Worm (Caenorhabditis elegans) whole organism, L4 larva: ENCODE results near the gene Y37H2A.13.

ENCODE experiments used
- F49E8.2 ChIP-seq: sonication (generic microtip); optimal IDR thresholded peaks from 2 replicates; lab custom pipeline; 2016; ENCODE audit warnings: missing compliant biosample characterization, mild to moderate bottlenecking, missing genetic modification characterization, borderline replicate concordance
- R02D3.7 ChIP-seq: fragments of 150-350 bp; sonication (generic microtip); optimal IDR thresholded peaks from 3 replicates; lab custom pipeline; 2014; ENCODE audit warnings: missing biosample characterization, missing genetic modification characterization
- T20F7.1 ChIP-seq: fragments of 200-800 bp; sonication (Bioruptor generic); optimal IDR thresholded peaks from 2 replicates; lab custom pipeline; 2018; ENCODE audit warnings: mild to moderate bottlenecking, missing genetic modification characterization, missing compliant biosample characterization
- Y75B8A.6 ChIP-seq: fragments of 200-800 bp; sonication (Bioruptor generic); IDR thresholded peaks from 2 replicates; pipeline ENCODE4 v1.3.6; 2022; ENCODE audit warnings: missing genetic modification reagents, missing genetic modification characterization, missing compliant biosample characterization
- aha-1 ChIP-seq: fragments of 150-350 bp; peaks from one replicate; lab custom pipeline; 2014; ENCODE audit warnings: missing biosample characterization, missing genetic modification characterization
- ceh-32 ChIP-seq: sonication (generic microtip); optimal IDR thresholded peaks from 2 replicates; lab custom pipeline; 2016; ENCODE audit warnings: mild to moderate bottlenecking, missing genetic modification characterization, missing compliant biosample characterization; ENCODE audit not compliant: poor library complexity
- ces-1 ChIP-seq: fragments of 150-350 bp; sonication (generic microtip); optimal IDR thresholded peaks from 4 replicates; lab custom pipeline; 2014; ENCODE audit warnings: missing biosample characterization, missing genetic modification reagents, missing genetic modification characterization
- dpl-1 ChIP-seq: fragments of 150-350 bp; optimal IDR thresholded peaks from 2 replicates; lab custom pipeline; 2014; ENCODE audit warnings: missing biosample characterization, missing genetic modification reagents, missing genetic modification characterization
- lin-38 ChIP-seq: fragments of 200-800 bp; sonication (Bioruptor generic); IDR thresholded peaks from 2 replicates; pipeline ENCODE4 v1.3.6; 2022; ENCODE audit warnings: missing genetic modification reagents, missing genetic modification characterization, missing compliant biosample characterization
- lin-39 ChIP-seq: fragments of 150-350 bp; optimal IDR thresholded peaks from 2 replicates; lab custom pipeline; 2014; ENCODE audit warnings: missing biosample characterization, missing genetic modification reagents, missing genetic modification characterization
- lir-3 ChIP-seq: sonication (generic microtip); optimal IDR thresholded peaks from 2 replicates; lab custom pipeline; 2016; ENCODE audit warnings: mild to moderate bottlenecking, missing genetic modification characterization, missing compliant biosample characterization
- lsy-2 ChIP-seq, 2 experiments: fragments of 150-350 bp in 1 of 2; sonication (generic microtip) in 1 of 2; optimal IDR thresholded peaks; 2 replicates each; lab custom pipeline; 2014 to 2017; ENCODE audit warnings: missing biosample characterization in 2 of 2, missing genetic modification characterization in 2 of 2
- madf-5 ChIP-seq, 2 experiments: fragments of 200-800 bp; sonication (Bioruptor generic); IDR thresholded peaks; 2 replicates each; pipeline ENCODE4 v1.3.6; 2022; ENCODE audit warnings: missing compliant biosample characterization in 2 of 2, missing genetic modification characterization in 2 of 2
- madf-9 ChIP-seq: fragments of 200-800 bp; sonication (Bioruptor generic); conservative IDR thresholded peaks from 2 replicates; pipeline ENCODE4 v1.3.6; 2022; ENCODE audit warnings: missing genetic modification reagents, missing genetic modification characterization, missing compliant biosample characterization
- mes-2 ChIP-seq: sonication (generic microtip); optimal IDR thresholded peaks from 2 replicates; lab custom pipeline; 2016; ENCODE audit warnings: missing genotype, mild to moderate bottlenecking, missing genetic modification characterization, missing compliant biosample characterization; ENCODE audit not compliant: poor library complexity, severe bottlenecking
- nhr-48 ChIP-seq: sonication (generic microtip); optimal IDR thresholded peaks from 2 replicates; lab custom pipeline; 2016; ENCODE audit warnings: mild to moderate bottlenecking, missing genetic modification characterization, missing compliant biosample characterization
- nhr-77 ChIP-seq: fragments of 150-350 bp; optimal IDR thresholded peaks from 2 replicates; lab custom pipeline; 2014; ENCODE audit warnings: missing biosample characterization, missing genetic modification characterization
- pha-4 ChIP-seq, 2 experiments: fragments of 150-350 bp in 1 of 2; fragments of 200-800 bp in 1 of 2; sonication (Bioruptor generic) in 1 of 2; IDR thresholded peaks in 1 of 2; optimal IDR thresholded peaks in 1 of 2; 2 replicates each; pipeline versions ENCODE4 v1.3.6 to Lab custom; 2014 to 2022; ENCODE audit warnings: missing genetic modification characterization in 2 of 2, missing genetic modification reagents in 2 of 2, missing biosample characterization in 1 of 2, missing compliant biosample characterization in 1 of 2
- pqm-1 ChIP-seq: sonication (generic microtip); optimal IDR thresholded peaks from 2 replicates; lab custom pipeline; 2017; ENCODE audit warnings: missing biosample characterization, missing genetic modification characterization
- sdz-12 ChIP-seq: fragments of 200-800 bp; sonication (Bioruptor generic); optimal IDR thresholded peaks from 2 replicates; lab custom pipeline; 2018; ENCODE audit warnings: mild to moderate bottlenecking, missing genetic modification characterization, missing compliant biosample characterization
- snpc-1.2 ChIP-seq: fragments of 200-800 bp; sonication (Bioruptor generic); IDR thresholded peaks from 2 replicates; pipeline ENCODE4 v1.3.6; 2022; ENCODE audit warnings: missing genetic modification reagents, missing genetic modification characterization, missing compliant biosample characterization
- spr-1 ChIP-seq: sonication (generic microtip); optimal IDR thresholded peaks from 2 replicates; lab custom pipeline; 2016; ENCODE audit warnings: mild to moderate bottlenecking, missing genetic modification characterization, missing compliant biosample characterization
- spr-3 ChIP-seq: fragments of 200-800 bp; sonication (Bioruptor generic); optimal IDR thresholded peaks from 2 replicates; lab custom pipeline; 2018; ENCODE audit warnings: mild to moderate bottlenecking, missing genetic modification characterization, missing compliant biosample characterization
- unc-62 ChIP-seq, 3 experiments: fragments of 150-350 bp in 1 of 3; sonication (generic microtip); optimal IDR thresholded peaks in 2 of 3; peaks in 1 of 3; 1 replicate in 1 of 3; 2 replicates in 2 of 3; lab custom pipeline; 2014 to 2017; ENCODE audit warnings: missing biosample characterization in 3 of 3, missing genetic modification characterization in 3 of 3, missing genetic modification reagents in 3 of 3, missing genotype in 1 of 3
- zag-1 ChIP-seq: fragments of 150-350 bp; optimal IDR thresholded peaks from 2 replicates; lab custom pipeline; 2014; ENCODE audit warnings: missing biosample characterization, missing genetic modification characterization
- zip-11 ChIP-seq: fragments of 200-800 bp; sonication (Bioruptor generic); IDR thresholded peaks from 2 replicates; pipeline ENCODE4 v1.3.6; 2022; ENCODE audit warnings: missing genetic modification characterization, missing compliant biosample characterization
- zip-2 ChIP-seq: fragments of 150-350 bp; optimal IDR thresholded peaks from 2 replicates; lab custom pipeline; 2014; ENCODE audit warnings: missing biosample characterization, missing genetic modification characterization
- ztf-11 ChIP-seq: fragments of 150-350 bp; optimal IDR thresholded peaks from 2 replicates; lab custom pipeline; 2014; ENCODE audit warnings: missing biosample characterization, missing genetic modification characterization

Y37H2A.13 gene

DNA sequence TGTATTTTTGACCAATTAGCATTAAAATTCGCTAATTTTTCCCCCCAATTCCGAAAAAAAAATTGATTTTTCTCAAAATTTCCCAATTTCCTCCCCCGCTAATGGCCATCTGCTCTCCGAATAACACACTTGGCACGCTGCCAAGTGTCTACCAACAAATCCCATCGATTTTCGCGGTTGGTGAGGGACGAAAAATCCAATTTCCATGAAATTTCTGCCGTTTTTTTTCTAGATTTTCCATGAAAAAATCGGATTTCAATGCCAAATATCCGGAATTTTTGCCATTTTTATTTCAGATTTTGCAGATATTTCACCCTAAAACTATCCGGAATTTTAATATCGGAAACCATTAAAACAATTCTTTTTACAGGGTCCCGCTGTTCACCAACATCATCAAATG, 33.2 kb upstream of the Y37H2A.13 start:
- TF ChIP-seq nhr-48 (tag; lab: Kevin White, UChicago), result no peak
- peak in 1 of 2 experiments; percentile 97 for TF ChIP-seq unc-62 (GFP tag; optimal IDR thresholded peaks at IDR 0.05 in 1 of 2; lab: Kevin White, UChicago)
- TF ChIP-seq unc-62 (tag; optimal IDR thresholded peaks at IDR 0.05; lab: Kevin White, UChicago), result no peak

DNA sequence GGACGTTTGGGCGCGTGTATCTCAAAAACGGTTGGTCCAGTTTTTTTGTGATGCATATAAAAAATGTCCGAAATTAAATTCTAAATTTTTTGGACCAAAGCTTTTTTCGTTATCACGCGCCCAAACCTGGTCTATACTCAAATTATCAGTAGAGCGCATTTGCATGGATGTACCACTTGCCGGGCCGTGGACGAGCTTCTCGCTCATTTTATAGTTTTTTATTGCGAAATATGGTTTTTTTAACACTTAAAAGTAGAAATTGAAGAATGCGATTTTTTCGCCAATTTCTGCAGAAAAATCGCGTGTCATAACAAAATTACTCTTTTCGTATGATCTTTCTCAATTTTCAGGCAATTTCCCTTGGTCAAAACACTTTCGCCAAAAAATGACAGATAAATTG, 27.6 kb upstream of the Y37H2A.13 start:
- TF ChIP-seq aha-1 (tag; lab: Kevin White, UChicago), result peak; percentile 34
- peak; percentile 45 for TF ChIP-seq mes-2 (tag; lab: Kevin White, UChicago)
- TF ChIP-seq lin-38 (GFP tag; lab: Robert Waterston, UW), result peak; percentile 92

ce11 chrV:18123639-18124038, 19.0 kb upstream of the Y37H2A.13 start, which contains the start of gene fbxa-107:
TSS of gene fbxa-107 (plus strand) at chrV:18123939.
- no peak for TF ChIP-seq spr-1
- TF ChIP-seq F49E8.2 (tag; lab: Kevin White, UChicago), result no peak
- TF ChIP-seq Y75B8A.6 (GFP tag; lab: Robert Waterston, UW), result no peak
- no peak for TF ChIP-seq snpc-1.2 (GFP tag; lab: Robert Waterston, UW)
- TF ChIP-seq ztf-11 (tag; lab: Kevin White, UChicago), result no peak
- TF ChIP-seq dpl-1 (GFP tag; lab: Kevin White, UChicago), result no peak
- TF ChIP-seq R02D3.7 (tag; lab: Kevin White, UChicago), result no peak
- TF ChIP-seq zip-2, result no peak
- no peak for TF ChIP-seq pqm-1
- TF ChIP-seq ceh-32 (tag; lab: Kevin White, UChicago), result no peak
- no peak for TF ChIP-seq nhr-77 (tag; lab: Kevin White, UChicago)
- no peak for TF ChIP-seq lir-3 (tag; lab: Kevin White, UChicago)
- no peak for TF ChIP-seq madf-9
- TF ChIP-seq sdz-12 (GFP tag; lab: Kevin White, UChicago), result no peak
- TF ChIP-seq T20F7.1, result no peak
- no peak for TF ChIP-seq lsy-2 (tag; optimal IDR thresholded peaks at IDR 0.05; lab: Kevin White, UChicago)
- TF ChIP-seq lin-39 (tag; lab: Kevin White, UChicago), result no peak
- no peak for TF ChIP-seq madf-5 (GFP tag; IDR thresholded peaks at IDR 0.05; lab: Robert Waterston, UW)
- TF ChIP-seq zag-1 (tag; lab: Kevin White, UChicago), result no peak

ce11 chrV:18125075-18125474, 17.6 kb upstream of the Y37H2A.13 start, which contains the start of gene fbxa-210:
TSS of gene fbxa-210 (plus strand) at chrV:18125375.
- TF ChIP-seq zip-11 (no peak), sdz-12 (GFP tag; lab: Kevin White, UChicago) (no peak), aha-1 (tag; lab: Kevin White, UChicago) (peak; percentile 34), T20F7.1 (no peak), zag-1 (tag; lab: Kevin White, UChicago) (no peak), zip-2 (no peak), ces-1 (GFP tag; lab: Kevin White, UChicago) (no peak)

DNA sequence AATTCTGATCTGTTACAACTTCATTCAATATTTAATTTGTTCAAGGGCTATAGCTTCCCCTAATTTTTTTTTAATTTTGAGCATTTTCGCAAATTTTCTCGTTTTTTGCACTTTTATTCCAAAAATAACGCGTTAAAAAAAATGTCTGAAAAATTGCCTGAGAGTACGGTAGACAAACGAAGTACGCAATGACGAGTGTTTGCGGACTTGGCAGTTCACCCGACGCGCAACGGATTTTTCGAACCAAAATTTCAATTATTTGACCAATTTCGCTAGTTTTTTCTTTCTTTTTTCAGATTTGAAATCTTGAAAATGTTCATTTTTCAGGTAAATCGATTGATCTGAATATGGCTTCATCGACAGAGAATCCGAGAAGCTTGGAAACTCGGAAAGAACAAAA, 15.5 kb upstream of the Y37H2A.13 start, which contains the start of gene fbxa-211:
Gene fbxa-211, plus strand, starts transcription at position 328 of the 400 bp plus-strand sequence.
- TF ChIP-seq pha-4 (GFP tag; IDR thresholded peaks at IDR 0.05; lab: Robert Waterston, UW), result no peak
- TF ChIP-seq pha-4 (tag; optimal IDR thresholded peaks at IDR 0.05; lab: Kevin White, UChicago), result no peak
- peak; percentile 93 for TF ChIP-seq aha-1 (tag; lab: Kevin White, UChicago)
- TF ChIP-seq lin-38 (GFP tag; lab: Robert Waterston, UW), result 0 out of 2 replicates have a peak, but pooled peaks have one; percentile 21

DNA sequence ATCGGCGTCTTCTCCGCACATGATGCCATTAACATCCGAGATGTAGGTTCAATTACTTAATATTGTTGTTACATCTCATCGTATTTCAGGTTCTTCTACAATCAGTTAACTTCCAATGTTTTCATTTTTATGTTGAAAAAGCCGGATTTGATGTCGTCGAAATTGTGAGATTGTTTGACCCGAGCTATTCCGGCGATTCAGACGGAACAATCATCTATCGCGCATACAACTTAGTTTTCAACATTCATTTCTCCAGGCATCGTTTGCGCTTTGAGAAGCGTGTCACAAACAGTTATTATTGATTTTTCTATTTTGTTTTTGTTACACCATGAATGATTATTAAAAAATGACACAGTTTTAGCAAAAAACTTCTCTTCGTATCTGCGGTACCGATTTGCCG, 14.1 kb upstream of the Y37H2A.13 start:
- TF ChIP-seq aha-1 (tag; lab: Kevin White, UChicago), result peak; percentile 91
- TF ChIP-seq spr-3 (GFP tag; lab: Kevin White, UChicago), result no peak
